Fruit fly (Drosophila melanogaster) whole organism, prepupa: Measurements from ENCODE around the gene CG33669.
A peak's percentile ranks its signal among the peaks of the same experiment; 100 is the strongest.

Experiments
- Blimp-1 ChIP-seq: fragments of 200-800 bp; sonication (Bioruptor generic); optimal IDR thresholded peaks from 3 replicates; lab custom pipeline; 2017; ENCODE audit warnings: missing biosample characterization, missing genetic modification characterization, mild to moderate bottlenecking, moderate library complexity, missing genetic modification reagents
- CG10669 ChIP-seq: fragments of 200-800 bp; sonication (Bioruptor generic); optimal IDR thresholded peaks from 3 replicates; lab custom pipeline; 2018; ENCODE audit warnings: missing biosample characterization, mild to moderate bottlenecking, missing genetic modification characterization, moderate library complexity
- CG11762 ChIP-seq: fragments of 200-800 bp; sonication (Bioruptor generic); optimal IDR thresholded peaks from 3 replicates; lab custom pipeline; 2016; ENCODE audit warnings: missing biosample characterization, missing genetic modification characterization; ENCODE audit not compliant: insufficient read depth
- CG11902 ChIP-seq: fragments of 200-800 bp; sonication (Bioruptor generic); optimal IDR thresholded peaks from 3 replicates; lab custom pipeline; 2016; ENCODE audit warnings: missing biosample characterization, missing genetic modification characterization
- CG16779 ChIP-seq: fragments of 200-800 bp; sonication (Bioruptor generic); optimal IDR thresholded peaks from 3 replicates; lab custom pipeline; 2017; ENCODE audit warnings: missing biosample characterization, mild to moderate bottlenecking, missing genetic modification characterization
- CG3032 ChIP-seq: fragments of 200-800 bp; optimal IDR thresholded peaks from 2 replicates; lab custom pipeline; 2019; ENCODE audit warnings: missing biosample characterization, mild to moderate bottlenecking, missing genetic modification characterization, moderate library complexity
- Eip75B ChIP-seq: fragments of 200-800 bp; sonication (Bioruptor generic); optimal IDR thresholded peaks from 3 replicates; lab custom pipeline; 2016; ENCODE audit warnings: missing biosample characterization, missing genetic modification characterization
- Eip93F ChIP-seq: fragments of 200-800 bp; sonication (Bioruptor generic); optimal IDR thresholded peaks from 2 replicates; lab custom pipeline; 2016; ENCODE audit warnings: missing biosample characterization, mild to moderate bottlenecking, missing genetic modification characterization
- Gug ChIP-seq: fragments of 200-800 bp; sonication (Bioruptor generic); IDR thresholded peaks from 2 replicates; pipeline ENCODE4 v1.3.6; 2022; ENCODE audit warnings: missing biosample characterization, missing genetic modification characterization
- OdsH ChIP-seq: fragments of 200-800 bp; sonication (Bioruptor generic); optimal IDR thresholded peaks from 3 replicates; lab custom pipeline; 2016; ENCODE audit warnings: missing biosample characterization, missing genetic modification characterization
- Sox102F ChIP-seq: fragments of 200-800 bp; sonication (Bioruptor generic); optimal IDR thresholded peaks from 2 replicates; lab custom pipeline; 2016; ENCODE audit warnings: missing biosample characterization, mild to moderate bottlenecking, missing genetic modification characterization
- esn ChIP-seq: fragments of 200-800 bp; sonication (Bioruptor generic); optimal IDR thresholded peaks from 2 replicates; lab custom pipeline; 2016; ENCODE audit warnings: missing biosample characterization, mild to moderate bottlenecking, missing genetic modification characterization, moderate library complexity

dm6 chrX:6439495-6439894 is 39.6 kb upstream of the CG33669 start:
- no peak for TF ChIP-seq Eip93F
- no peak for TF ChIP-seq CG3032 (tag; lab: Kevin White, UChicago)
- peak; percentile 15 for TF ChIP-seq Sox102F (GFP tag; lab: Kevin White, UChicago)
- TF ChIP-seq Blimp-1 (GFP tag; lab: Kevin White, UChicago) = no peak
- TF ChIP-seq CG11762 (GFP tag; lab: Kevin White, UChicago) = no peak
- no peak for TF ChIP-seq Gug (GFP tag; lab: Robert Waterston, UW)
- TF ChIP-seq OdsH (GFP tag; lab: Kevin White, UChicago) = peak; percentile 3
- no peak for TF ChIP-seq CG11902 (GFP tag; lab: Kevin White, UChicago)
- no peak for TF ChIP-seq CG16779 (tag; lab: Kevin White, UChicago)
- TF ChIP-seq esn (GFP tag; lab: Kevin White, UChicago) = no peak
- peak; percentile 27 for TF ChIP-seq CG10669 (GFP tag; lab: Kevin White, UChicago)
- TF ChIP-seq Eip75B (GFP tag; lab: Kevin White, UChicago) = no peak
